Fruit fly (Drosophila melanogaster) Kc167 (cell line): ENCODE data around the gene mRRF2.

Experiments
- h ChIP-seq: fragments of >200 bp; optimal IDR thresholded peaks from 3 replicates; lab custom pipeline; 2018; ENCODE audit warnings: missing external identifiers
- insv ChIP-seq: fragments of >200 bp; optimal IDR thresholded peaks from 3 replicates; lab custom pipeline; 2018; ENCODE audit warnings: missing external identifiers
- psq ChIP-seq: fragments of >200 bp; optimal IDR thresholded peaks from 2 replicates; lab custom pipeline; 2017; ENCODE audit warnings: missing external identifiers

DNA sequence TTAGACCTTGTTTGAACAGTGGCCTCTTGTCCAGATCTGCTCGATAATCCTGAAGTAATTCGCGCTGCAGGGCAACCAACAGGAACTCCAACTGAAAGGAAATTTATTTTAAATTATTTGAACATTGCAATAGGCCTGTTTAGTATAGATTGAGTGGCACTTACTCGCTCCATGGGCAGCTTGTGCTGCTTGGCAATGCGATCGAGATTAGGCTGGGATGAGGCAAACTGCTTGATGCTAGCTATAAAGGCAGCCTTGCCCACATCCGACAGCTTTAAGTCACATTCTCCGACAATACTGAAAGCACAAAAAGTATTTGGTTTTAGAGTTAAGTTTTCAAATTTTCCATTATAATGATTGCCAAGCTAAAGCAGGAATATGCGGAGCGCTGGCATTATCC is 4.3 kb upstream of the mRRF2 start, which contains the start of gene CG13843:
- no peak for TF ChIP-seq insv (lab: Kevin White, UChicago)
- no peak for TF ChIP-seq psq (lab: Kevin White, UChicago)
- no peak for TF ChIP-seq h (lab: Kevin White, UChicago)
